Worm (Caenorhabditis elegans): ENCODE data around the gene C35D10.1.
A peak's percentile ranks its signal among the peaks of the same experiment; 100 is the strongest.

C35D10.1 gene

ce11 chrIII:4900260-4900659 lies 20.7 kb downstream of the C35D10.1 start, which contains the start of gene tag-340:
Gene tag-340, plus strand, starts transcription at chrIII:4900508.
- TF ChIP-seq T22C8.4 (GFP tag; IDR thresholded peaks at IDR 0.05) = no peak
- no peak for TF ChIP-seq ref-1 (GFP tag; conservative IDR thresholded peaks at IDR 0.05)
- TF ChIP-seq ztf-23 (GFP tag; IDR thresholded peaks at IDR 0.05) = no peak
- no peak for TF ChIP-seq med-1 (GFP tag; optimal IDR thresholded peaks at IDR 0.05; ENCODE audit: insufficient read depth)

ce11 chrIII:4903784-4904183 lies 24.2 kb downstream of the C35D10.1 start, which contains the start of gene kbp-2:
Gene kbp-2, minus strand, starts transcription at chrIII:4903884.
- TF ChIP-seq klf-2 (GFP tag; conservative IDR thresholded peaks at IDR 0.05) (no peak), med-1 (GFP tag; optimal IDR thresholded peaks at IDR 0.05; ENCODE audit: insufficient read depth) (no peak), T22C8.4 (GFP tag; IDR thresholded peaks at IDR 0.05) (no peak), cog-1 (tag; optimal IDR thresholded peaks at IDR 0.05) (no peak), ztf-23 (GFP tag; IDR thresholded peaks at IDR 0.05) (no peak), tab-1 (GFP tag; IDR thresholded peaks at IDR 0.05) (no peak), flt-1 (GFP tag; IDR thresholded peaks at IDR 0.05) (no peak), ztf-29 (GFP tag; IDR thresholded peaks at IDR 0.05) (no peak), ref-1 (GFP tag; conservative IDR thresholded peaks at IDR 0.05) (no peak)

ce11 chrIII:4905405-4905804 lies 25.9 kb downstream of the C35D10.1 start, which contains the start of gene F26F4.8:
Gene F26F4.8, minus strand, starts transcription at chrIII:4905473.
- TF ChIP-seq flt-1 (GFP tag; IDR thresholded peaks at IDR 0.05) = no peak
- TF ChIP-seq T22C8.4 (GFP tag; IDR thresholded peaks at IDR 0.05) = no peak
- no peak for TF ChIP-seq klf-2 (GFP tag; conservative IDR thresholded peaks at IDR 0.05)
- no peak for TF ChIP-seq med-1 (GFP tag; optimal IDR thresholded peaks at IDR 0.05; ENCODE audit: insufficient read depth)
- TF ChIP-seq ztf-29 (GFP tag; IDR thresholded peaks at IDR 0.05) = no peak
- no peak for TF ChIP-seq ztf-23 (GFP tag; IDR thresholded peaks at IDR 0.05)
- no peak for TF ChIP-seq tab-1 (GFP tag; IDR thresholded peaks at IDR 0.05)
- no peak for TF ChIP-seq cog-1 (tag; optimal IDR thresholded peaks at IDR 0.05)
- TF ChIP-seq ref-1 (GFP tag; conservative IDR thresholded peaks at IDR 0.05) = no peak

ce11 chrIII:4906365-4906764 lies 26.8 kb downstream of the C35D10.1 start:
- TF ChIP-seq T22C8.4 (GFP tag; IDR thresholded peaks at IDR 0.05) = no peak
- TF ChIP-seq ztf-29 (GFP tag; IDR thresholded peaks at IDR 0.05) = no peak
- no peak for TF ChIP-seq med-1 (GFP tag; optimal IDR thresholded peaks at IDR 0.05; ENCODE audit: insufficient read depth)
- no peak for TF ChIP-seq ref-1 (GFP tag; conservative IDR thresholded peaks at IDR 0.05)

DNA sequence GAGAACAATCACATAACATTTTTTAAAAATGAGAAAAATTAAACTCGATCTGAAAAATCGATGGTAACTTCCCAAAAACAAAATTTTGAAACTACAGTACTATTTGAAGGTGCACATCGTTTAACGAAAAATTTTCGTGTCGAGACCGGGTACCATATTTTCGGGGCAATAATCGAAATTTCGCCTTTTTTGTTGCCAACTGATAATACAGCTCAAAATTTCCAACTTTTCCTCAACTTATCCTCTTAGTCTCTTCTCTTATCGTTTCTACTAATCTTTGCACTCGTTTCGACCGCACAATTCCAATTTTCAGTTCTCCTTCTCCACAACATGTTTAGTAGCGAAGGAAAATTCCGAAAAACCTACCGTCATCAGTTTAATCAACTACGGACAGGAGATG lies 27.4 kb downstream of the C35D10.1 start, which contains the start of gene rom-1:
rom-1 (plus strand) TSS at position 301 of the 400 bp plus-strand sequence.
- no peak for TF ChIP-seq ref-1 (GFP tag; conservative IDR thresholded peaks at IDR 0.05)
- TF ChIP-seq T22C8.4 (GFP tag; IDR thresholded peaks at IDR 0.05) = no peak
- TF ChIP-seq ztf-23 (GFP tag; IDR thresholded peaks at IDR 0.05) = no peak
- TF ChIP-seq klf-2 (GFP tag; conservative IDR thresholded peaks at IDR 0.05) = no peak
- TF ChIP-seq flt-1 (GFP tag; IDR thresholded peaks at IDR 0.05) = no peak
- TF ChIP-seq med-1 (GFP tag; optimal IDR thresholded peaks at IDR 0.05; ENCODE audit: insufficient read depth) = no peak
- TF ChIP-seq tab-1 (GFP tag; IDR thresholded peaks at IDR 0.05) = no peak
- no peak for TF ChIP-seq cog-1 (tag; optimal IDR thresholded peaks at IDR 0.05)
- no peak for TF ChIP-seq ztf-29 (GFP tag; IDR thresholded peaks at IDR 0.05)

ce11 chrIII:4909938-4910337 lies 30.4 kb downstream of the C35D10.1 start, which contains the start of gene F26F4.12:
Gene F26F4.12, minus strand, starts transcription at chrIII:4910038.
- TF ChIP-seq tab-1 (GFP tag; IDR thresholded peaks at IDR 0.05) (no peak), med-1 (GFP tag; optimal IDR thresholded peaks at IDR 0.05; ENCODE audit: insufficient read depth) (no peak), T22C8.4 (GFP tag; IDR thresholded peaks at IDR 0.05) (no peak), ref-1 (GFP tag; conservative IDR thresholded peaks at IDR 0.05) (no peak), ztf-23 (GFP tag; IDR thresholded peaks at IDR 0.05) (no peak), ztf-29 (GFP tag; IDR thresholded peaks at IDR 0.05) (no peak), flt-1 (GFP tag; IDR thresholded peaks at IDR 0.05) (no peak), cog-1 (tag; optimal IDR thresholded peaks at IDR 0.05) (no peak), klf-2 (GFP tag; conservative IDR thresholded peaks at IDR 0.05) (no peak)

- TF ChIP-seq T22C8.4 (GFP tag; IDR thresholded peaks at IDR 0.05) (no peak), cog-1 (tag; optimal IDR thresholded peaks at IDR 0.05) (no peak), flt-1 (GFP tag; IDR thresholded peaks at IDR 0.05) (no peak), klf-2 (GFP tag; conservative IDR thresholded peaks at IDR 0.05) (no peak), ztf-29 (GFP tag; IDR thresholded peaks at IDR 0.05) (no peak), med-1 (GFP tag; optimal IDR thresholded peaks at IDR 0.05; ENCODE audit: insufficient read depth) (no peak), tab-1 (GFP tag; IDR thresholded peaks at IDR 0.05) (no peak), ref-1 (GFP tag; conservative IDR thresholded peaks at IDR 0.05) (no peak)
These were observed 31.4 kb downstream of the C35D10.1 start, which contains the start of gene F26F4.2 for ce11 chrIII:4910956-4911355. Gene F26F4.2, plus strand, starts transcription at chrIII:4911256.

DNA sequence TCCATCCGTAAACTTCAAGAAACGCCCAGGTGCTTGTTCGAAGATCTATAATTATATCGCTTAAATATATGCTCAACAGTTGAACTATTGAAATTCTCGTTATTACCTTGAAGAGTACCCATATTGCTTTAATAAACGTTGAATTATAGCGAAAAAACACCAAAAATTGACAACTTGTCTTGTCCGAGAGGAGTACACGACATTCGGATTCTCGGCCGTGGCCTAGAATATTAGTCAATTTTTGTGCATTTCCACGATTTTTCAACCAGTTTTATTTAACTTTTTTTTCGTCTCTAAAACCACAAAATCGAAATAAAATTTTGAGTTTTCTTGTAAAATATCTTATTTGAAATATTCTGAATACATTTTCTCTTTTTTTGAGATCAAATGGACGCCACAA lies 32.8 kb downstream of the C35D10.1 start, which contains the start of the genes F26F4.9 and cee-1:
F26F4.9 (minus strand) TSS at position 205 of the 400 bp plus-strand sequence.
cee-1 (plus strand) TSS at position 383 of the 400 bp plus-strand sequence.
- TF ChIP-seq cog-1 (tag; optimal IDR thresholded peaks at IDR 0.05) (peak; percentile 36), ztf-23 (GFP tag; IDR thresholded peaks at IDR 0.05) (no peak), med-1 (GFP tag; optimal IDR thresholded peaks at IDR 0.05; ENCODE audit: insufficient read depth) (no peak)

DNA sequence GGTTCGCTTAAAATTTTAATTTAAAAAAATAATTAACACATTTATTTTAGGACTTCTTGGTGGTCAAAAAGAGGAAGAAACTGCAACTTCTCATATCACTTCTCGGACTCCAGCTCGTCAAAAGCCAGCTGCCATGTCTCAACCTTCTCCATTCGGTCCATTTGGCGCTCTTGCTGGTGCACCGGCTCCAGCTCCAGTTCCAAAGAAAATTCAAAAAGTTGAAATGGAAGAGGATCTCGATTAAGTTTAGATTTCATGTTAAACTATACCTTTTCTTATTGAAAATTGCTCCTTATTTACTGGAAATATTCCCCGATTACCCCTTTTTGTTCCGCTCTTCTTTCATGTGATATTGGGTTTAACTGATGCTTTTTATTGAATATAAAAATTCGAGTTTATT lies 34.2 kb downstream of the C35D10.1 start:
- no peak for TF ChIP-seq ztf-23 (GFP tag; IDR thresholded peaks at IDR 0.05)
- TF ChIP-seq ref-1 (GFP tag; conservative IDR thresholded peaks at IDR 0.05) = no peak
- TF ChIP-seq T22C8.4 (GFP tag; IDR thresholded peaks at IDR 0.05) = no peak
- TF ChIP-seq med-1 (GFP tag; optimal IDR thresholded peaks at IDR 0.05; ENCODE audit: insufficient read depth) = no peak
- no peak for TF ChIP-seq flt-1 (GFP tag; IDR thresholded peaks at IDR 0.05)
- TF ChIP-seq klf-2 (GFP tag; conservative IDR thresholded peaks at IDR 0.05) = no peak

ce11 chrIII:4917077-4917476 lies 37.5 kb downstream of the C35D10.1 start, which contains the start of gene rars-1:
Gene rars-1, minus strand, starts transcription at chrIII:4917177.
- TF ChIP-seq flt-1 (GFP tag; IDR thresholded peaks at IDR 0.05) (no peak), ztf-29 (GFP tag; IDR thresholded peaks at IDR 0.05) (no peak), cog-1 (tag; optimal IDR thresholded peaks at IDR 0.05) (no peak), T22C8.4 (GFP tag; IDR thresholded peaks at IDR 0.05) (no peak), med-1 (GFP tag; optimal IDR thresholded peaks at IDR 0.05; ENCODE audit: insufficient read depth) (no peak), tab-1 (GFP tag; IDR thresholded peaks at IDR 0.05) (no peak), ref-1 (GFP tag; conservative IDR thresholded peaks at IDR 0.05) (no peak), ztf-23 (GFP tag; IDR thresholded peaks at IDR 0.05) (no peak), klf-2 (GFP tag; conservative IDR thresholded peaks at IDR 0.05) (no peak)

Data from whole organism, midembryonic.